Worm (Caenorhabditis elegans): ENCODE measurements around the gene srh-79.

- TF ChIP-seq fos-1 (tag; optimal IDR thresholded peaks at IDR 0.05): no peak
- no peak for TF ChIP-seq ztf-4 (tag; optimal IDR thresholded peaks at IDR 0.05)
- no peak for TF ChIP-seq egl-27 (tag; optimal IDR thresholded peaks at IDR 0.05)
Measured at ce11 chrV:7528816-7529215, 31.3 kb downstream of the srh-79 start, which contains the start of gene C54F6.5.

Measured in whole organism, L3 larva.